Fruit fly (Drosophila melanogaster): ENCODE measurements around the gene olf413.
A peak's percentile ranks its signal among the peaks of the same experiment; 100 is the strongest.

olf413 gene

dm6 chr3L:22175562-22176462 is 39.9 kb downstream of the olf413 start (continued):
- TF ChIP-seq CG30403 (GFP tag; optimal IDR thresholded peaks at IDR 0.05) (peak; percentile 4), aop (GFP tag; IDR thresholded peaks at IDR 0.05) (no peak), CG1603 (tag; optimal IDR thresholded peaks at IDR 0.05) (no peak), CG6272 (GFP tag; IDR thresholded peaks at IDR 0.05) (no peak), CG6813 (GFP tag; optimal IDR thresholded peaks at IDR 0.05) (no peak), gem (tag; optimal IDR thresholded peaks at IDR 0.05) (peak; percentile 32), CG14667 (GFP tag; IDR thresholded peaks at IDR 0.05) (no peak), ara (GFP tag; IDR thresholded peaks at IDR 0.05) (0 out of 2 replicates have a peak, but pooled peaks have one; percentile 34), dati (GFP tag; IDR thresholded peaks at IDR 0.05) (no peak), dmrt11E (tag; optimal IDR thresholded peaks at IDR 0.05) (peak; percentile 20), E2f1 (GFP tag; IDR thresholded peaks at IDR 0.05) (no peak), CG11456 (GFP tag; IDR thresholded peaks at IDR 0.05) (no peak), CG18262 (tag; optimal IDR thresholded peaks at IDR 0.05) (peak; percentile 0), nom (GFP tag; optimal IDR thresholded peaks at IDR 0.05) (no peak), row (GFP tag; IDR thresholded peaks at IDR 0.05) (peak; percentile 40), CG4328 (GFP tag; optimal IDR thresholded peaks at IDR 0.05) (peak; percentile 73), CG17361 (GFP tag; IDR thresholded peaks at IDR 0.05) (0 out of 3 replicates have a peak, but pooled peaks have one; percentile 26), CG7745 (tag; optimal IDR thresholded peaks at IDR 0.05) (peak; percentile 71), CG2199 (GFP tag; IDR thresholded peaks at IDR 0.05) (peak; percentile 53; the same call in 1 of the 3 replicates), nau (GFP tag; optimal IDR thresholded peaks at IDR 0.05) (peak; percentile 67), CG13424 (tag; optimal IDR thresholded peaks at IDR 0.05) (peak; percentile 17), cg (GFP tag; optimal IDR thresholded peaks at IDR 0.05) (peak; percentile 9), abd-A (tag; optimal IDR thresholded peaks at IDR 0.05) (peak; percentile 94), sr (GFP tag; IDR thresholded peaks at IDR 0.05) (peak; percentile 89), mirr (GFP tag; optimal IDR thresholded peaks at IDR 0.05) (peak; percentile 51), CG12391 (tag; optimal IDR thresholded peaks at IDR 0.05) (peak; percentile 13), CG10267 (tag; optimal IDR thresholded peaks at IDR 0.05) (peak; percentile 1), Dad (GFP tag; optimal IDR thresholded peaks at IDR 0.05) (no peak), psq (GFP tag; optimal IDR thresholded peaks at IDR 0.05) (no peak), D19A (tag; optimal IDR thresholded peaks at IDR 0.05) (peak; percentile 94), caup (GFP tag; optimal IDR thresholded peaks at IDR 0.05; ENCODE audit: severe bottlenecking) (peak; percentile 49), sens (GFP tag) (peak; percentile 76), ato (GFP tag; IDR thresholded peaks at IDR 0.05; ENCODE audit: partially characterized antibody) (no peak), schlank (tag; optimal IDR thresholded peaks at IDR 0.05) (no peak), chinmo (GFP tag; IDR thresholded peaks at IDR 0.05; ENCODE audit: partially characterized antibody) (0 out of 4 replicates have a peak, but pooled peaks have one; percentile 57), cas (GFP tag; IDR thresholded peaks at IDR 0.05) (no peak), Med (GFP tag) (peak; percentile 53), Stat92E (GFP tag; optimal IDR thresholded peaks at IDR 0.05) (peak in 1 of 3 experiments; percentile 99), CG10321 (GFP tag; IDR thresholded peaks at IDR 0.05) (no peak), CG10543 (GFP tag; optimal IDR thresholded peaks at IDR 0.05) (peak; percentile 76), oc (tag; optimal IDR thresholded peaks at IDR 0.05) (peak; percentile 45), CG5245 (GFP tag; optimal IDR thresholded peaks at IDR 0.05) (no peak), grn (GFP tag; optimal IDR thresholded peaks at IDR 0.05) (peak; percentile 90), pros (GFP tag; optimal IDR thresholded peaks at IDR 0.05) (peak; percentile 4), gro (GFP tag; optimal IDR thresholded peaks at IDR 0.05) (no peak), lola (GFP tag; optimal IDR thresholded peaks at IDR 0.05) (peak in 1 of 3 experiments; percentile 5), Gsc (GFP tag; IDR thresholded peaks at IDR 0.05) (no peak)
